Worm (Caenorhabditis elegans) whole organism, L4/young adult: ENCODE measurements around the gene grld-1.

Source experiments
- dao-5 ChIP-seq: sonication (generic microtip); optimal IDR thresholded peaks from 2 replicates; lab custom pipeline; 2016; ENCODE audit warnings: missing genotype, missing genetic modification characterization, moderate library complexity, missing compliant biosample characterization
- him-1 ChIP-seq: sonication (generic microtip); optimal IDR thresholded peaks from 2 replicates; lab custom pipeline; 2016; ENCODE audit warnings: missing genotype, missing genetic modification reagents, missing genetic modification characterization, missing compliant biosample characterization

- no peak for TF ChIP-seq dao-5 (tag; lab: Kevin White, UChicago)
- no peak for TF ChIP-seq him-1 (tag; lab: Kevin White, UChicago)
These were observed 43.4 kb downstream of the grld-1 start for ce11 chrIV:82309-82708.
